Fruit fly (Drosophila melanogaster) whole organism, embryonic: Measurements from ENCODE around the gene Pino.

Experiments used
- Adf1 ChIP-seq: fragments of 200-800 bp; sonication (Bioruptor generic); IDR thresholded peaks from 2 replicates; pipeline ENCODE4 v1.3.6; 2022; ENCODE audit warnings: missing biosample characterization, missing genetic modification characterization
- Atf3 ChIP-seq: fragments of 200-800 bp; sonication (Bioruptor generic); optimal IDR thresholded peaks from 3 replicates; lab custom pipeline; 2016; ENCODE audit warnings: missing biosample characterization, missing genetic modification characterization
- BtbVII ChIP-seq: fragments of 200-800 bp; sonication (Bioruptor generic); optimal IDR thresholded peaks from 3 replicates; lab custom pipeline; 2017; ENCODE audit warnings: missing biosample characterization, mild to moderate bottlenecking, missing genetic modification characterization
- CG12236 ChIP-seq: fragments of 200-800 bp; sonication (Bioruptor generic); optimal IDR thresholded peaks from 2 replicates; lab custom pipeline; 2016; ENCODE audit warnings: missing biosample characterization, missing genetic modification characterization
- CG16863 ChIP-seq: fragments of 200-800 bp; sonication (Bioruptor generic); optimal IDR thresholded peaks from 3 replicates; lab custom pipeline; 2016; ENCODE audit warnings: missing biosample characterization, missing genetic modification characterization
- CG17328 ChIP-seq: fragments of 200-800 bp; sonication (Bioruptor generic); IDR thresholded peaks from 2 replicates; pipeline ENCODE4 v1.3.6; 2022; ENCODE audit warnings: missing biosample characterization, missing genetic modification characterization
- CG18599 ChIP-seq: fragments of 200-800 bp; sonication (Bioruptor generic); optimal IDR thresholded peaks from 3 replicates; lab custom pipeline; 2017; ENCODE audit warnings: missing biosample characterization, missing genetic modification characterization, mild to moderate bottlenecking, moderate library complexity, missing genetic modification reagents
- CG32532 ChIP-seq: fragments of 200-800 bp; sonication (Bioruptor generic); IDR thresholded peaks from 2 replicates; pipeline ENCODE4 v1.3.6; 2022; ENCODE audit warnings: missing biosample characterization, missing genetic modification characterization
- CG3281 ChIP-seq: fragments of 200-800 bp; sonication (Bioruptor generic); optimal IDR thresholded peaks from 3 replicates; lab custom pipeline; 2017; ENCODE audit warnings: missing biosample characterization, mild to moderate bottlenecking, missing genetic modification characterization
- CG4617 ChIP-seq: fragments of 200-800 bp; sonication (Bioruptor generic); optimal IDR thresholded peaks from 3 replicates; lab custom pipeline; 2016; ENCODE audit warnings: missing biosample characterization, missing genetic modification characterization, borderline replicate concordance
- CG5953 ChIP-seq: fragments of 200-800 bp; sonication (Bioruptor generic); IDR thresholded peaks from 2 replicates; pipeline ENCODE4 v1.3.6; 2022; ENCODE audit warnings: missing biosample characterization, missing genetic modification characterization
- CG6175 ChIP-seq: fragments of 200-800 bp; sonication (Bioruptor generic); IDR thresholded peaks from 3 replicates; pipeline ENCODE4 v1.3.6; 2022; ENCODE audit warnings: missing biosample characterization, missing genetic modification characterization
- CG6813 ChIP-seq: fragments of 200-800 bp; sonication (Bioruptor generic); optimal IDR thresholded peaks from 2 replicates; lab custom pipeline; 2017; ENCODE audit warnings: missing biosample characterization, missing genetic modification characterization, mild to moderate bottlenecking, moderate library complexity, missing genetic modification reagents
- CG7987 ChIP-seq: fragments of 200-800 bp; sonication (Bioruptor generic); optimal IDR thresholded peaks from 2 replicates; lab custom pipeline; 2018; ENCODE audit warnings: missing biosample characterization, mild to moderate bottlenecking, missing genetic modification characterization, moderate library complexity
- CG8359 ChIP-seq: fragments of 200-800 bp; sonication (Bioruptor generic); optimal IDR thresholded peaks from 2 replicates; lab custom pipeline; 2017; ENCODE audit warnings: missing biosample characterization, mild to moderate bottlenecking, missing genetic modification characterization, borderline replicate concordance
- CG8924 ChIP-seq: fragments of 200-800 bp; optimal IDR thresholded peaks from 3 replicates; lab custom pipeline; 2019; ENCODE audit warnings: missing biosample characterization, mild to moderate bottlenecking, missing genetic modification characterization, moderate library complexity
- CG9609 ChIP-seq: fragments of 200-800 bp; sonication (Bioruptor generic); optimal IDR thresholded peaks from 3 replicates; lab custom pipeline; 2016; ENCODE audit warnings: missing biosample characterization, missing genetic modification characterization
- CkIIα-i1 ChIP-seq: fragments of 200-800 bp; sonication (Bioruptor generic); IDR thresholded peaks from 2 replicates; pipeline ENCODE4 v1.3.6; 2022; ENCODE audit warnings: missing biosample characterization, missing genetic modification characterization
- Dll ChIP-seq: fragments of 200-800 bp; sonication (Bioruptor generic); IDR thresholded peaks from 4 replicates; pipeline ENCODE4 v1.3.6; 2022; ENCODE audit warnings: missing biosample characterization, missing genetic modification characterization; ENCODE audit not compliant: partially characterized antibody
- Eip74EF ChIP-seq, 2 experiments: fragments of 200-800 bp in 1 of 2; fragments of >200 bp in 1 of 2; sonication (Bioruptor generic) in 1 of 2; optimal IDR thresholded peaks; 2 replicates each; lab custom pipeline; 2017 to 2019; ENCODE audit warnings: missing biosample characterization in 2 of 2, missing genetic modification characterization in 2 of 2, mild to moderate bottlenecking in 1 of 2, moderate library complexity in 1 of 2
- Fer2 ChIP-seq: fragments of 200-800 bp; sonication (Bioruptor generic); optimal IDR thresholded peaks from 2 replicates; lab custom pipeline; 2018; ENCODE audit warnings: missing biosample characterization, mild to moderate bottlenecking, missing genetic modification characterization, moderate library complexity
- MBD-R2 ChIP-seq: fragments of 200-800 bp; sonication (Bioruptor generic); IDR thresholded peaks from 2 replicates; pipeline ENCODE4 v1.3.6; 2022; ENCODE audit warnings: missing biosample characterization, missing genetic modification characterization
- MESR4 ChIP-seq: fragments of 200-800 bp; sonication (Bioruptor generic); optimal IDR thresholded peaks from 2 replicates; lab custom pipeline; 2018; ENCODE audit warnings: missing biosample characterization, mild to moderate bottlenecking, missing genetic modification characterization, moderate library complexity
- Med ChIP-seq: fragments of 200-800 bp; sonication (Bioruptor generic); peaks from one replicate; lab custom pipeline; 2016; ENCODE audit warnings: missing biosample characterization, missing genetic modification characterization, mild to moderate bottlenecking, inconsistent platforms, moderate library complexity
- NFAT ChIP-seq: fragments of 200-800 bp; sonication (Bioruptor generic); IDR thresholded peaks from 2 replicates; pipeline ENCODE4 v1.3.6; 2022; ENCODE audit warnings: missing biosample characterization, missing genetic modification characterization
- NK7.1 ChIP-seq: fragments of 200-800 bp; sonication (Bioruptor generic); optimal IDR thresholded peaks from 3 replicates; lab custom pipeline; 2016; ENCODE audit warnings: missing biosample characterization, missing genetic modification characterization
- TFAM ChIP-seq: fragments of 200-800 bp; sonication (Bioruptor generic); optimal IDR thresholded peaks from 2 replicates; lab custom pipeline; 2017; ENCODE audit warnings: missing biosample characterization, missing genetic modification characterization, inconsistent platforms
- Trl ChIP-seq, 3 experiments: fragments of >200 bp in 2 of 3; fragments of 200-800 bp in 1 of 3; sonication (Bioruptor generic) in 1 of 3; optimal IDR thresholded peaks; 2 replicates in 1 of 3; 3 replicates in 2 of 3; lab custom pipeline; 2016 to 2017; ENCODE audit warnings: missing biosample characterization in 1 of 3, missing genetic modification characterization in 1 of 3
- abd-A ChIP-seq: fragments of 200-800 bp; sonication (Bioruptor generic); optimal IDR thresholded peaks from 3 replicates; lab custom pipeline; 2019; ENCODE audit warnings: missing biosample characterization, mild to moderate bottlenecking, missing genetic modification characterization, moderate library complexity
- ap ChIP-seq: fragments of 200-800 bp; sonication (Bioruptor generic); IDR thresholded peaks from 2 replicates; pipeline ENCODE4 v1.3.6; 2022; ENCODE audit warnings: missing biosample characterization, missing genetic modification characterization
- disco-r ChIP-seq: fragments of 200-800 bp; sonication (Bioruptor generic); optimal IDR thresholded peaks from 2 replicates; lab custom pipeline; 2016; ENCODE audit warnings: missing biosample characterization, missing genetic modification characterization
- fd64A ChIP-seq: fragments of 200-800 bp; sonication (Bioruptor generic); optimal IDR thresholded peaks from 3 replicates; lab custom pipeline; 2018; ENCODE audit warnings: missing biosample characterization, mild to moderate bottlenecking, missing genetic modification characterization
- jigr1 ChIP-seq: fragments of 200-800 bp; sonication (Bioruptor generic); IDR thresholded peaks from 3 replicates; pipeline ENCODE4 v1.3.6; 2022; ENCODE audit warnings: missing biosample characterization, missing genetic modification characterization
- lmd ChIP-seq: fragments of 200-800 bp; sonication (Bioruptor generic); IDR thresholded peaks from 2 replicates; pipeline ENCODE4 v1.3.6; 2022; ENCODE audit warnings: missing biosample characterization, missing genetic modification characterization
- maf-S ChIP-seq: fragments of 200-800 bp; sonication (Bioruptor generic); optimal IDR thresholded peaks from 2 replicates; lab custom pipeline; 2016; ENCODE audit warnings: missing biosample characterization, missing genetic modification characterization
- mld ChIP-seq: fragments of 200-800 bp; sonication (Bioruptor generic); IDR thresholded peaks from 3 replicates; pipeline ENCODE4 v1.3.6; 2022; ENCODE audit warnings: missing biosample characterization, missing genetic modification characterization; ENCODE audit not compliant: partially characterized antibody
- nerfin-2 ChIP-seq: fragments of 200-800 bp; sonication (Bioruptor generic); IDR thresholded peaks from 2 replicates; pipeline ENCODE4 v1.3.6; 2022; ENCODE audit warnings: missing biosample characterization, missing genetic modification characterization; ENCODE audit not compliant: partially characterized antibody
- otp ChIP-seq: fragments of 200-800 bp; sonication (Bioruptor generic); IDR thresholded peaks from 3 replicates; pipeline ENCODE4, ENCODE4 v1.3.6; 2022; ENCODE audit warnings: missing biosample characterization, missing genetic modification characterization
- pzg ChIP-seq: fragments of 200-800 bp; sonication (Bioruptor generic); optimal IDR thresholded peaks from 3 replicates; lab custom pipeline; 2018; ENCODE audit warnings: missing biosample characterization, mild to moderate bottlenecking, missing genetic modification characterization, moderate library complexity
- ranshi ChIP-seq: fragments of 200-800 bp; sonication (Bioruptor generic); IDR thresholded peaks from 2 replicates; pipeline ENCODE4 v1.3.6; 2022; ENCODE audit warnings: missing biosample characterization, missing genetic modification characterization
- run ChIP-seq: fragments of 200-800 bp; sonication (Bioruptor generic); optimal IDR thresholded peaks from 3 replicates; lab custom pipeline; 2018; ENCODE audit warnings: missing biosample characterization, mild to moderate bottlenecking, missing genetic modification characterization
- scrt ChIP-seq: fragments of 200-800 bp; sonication (Bioruptor generic); optimal IDR thresholded peaks from 2 replicates; lab custom pipeline; 2018; ENCODE audit warnings: missing biosample characterization, mild to moderate bottlenecking, missing genetic modification characterization, moderate library complexity
- sisA ChIP-seq: fragments of 200-800 bp; sonication (Bioruptor generic); IDR thresholded peaks from 2 replicates; pipeline ENCODE4 v1.3.6; 2022; ENCODE audit warnings: missing biosample characterization, missing genetic modification characterization
- slbo ChIP-seq: fragments of 200-800 bp; sonication (Bioruptor generic); IDR thresholded peaks from 2 replicates; pipeline ENCODE4 v1.3.6; 2022; ENCODE audit warnings: missing biosample characterization, missing genetic modification characterization
- tap ChIP-seq: fragments of 200-800 bp; optimal IDR thresholded peaks from 3 replicates; lab custom pipeline; 2019; ENCODE audit warnings: missing biosample characterization, mild to moderate bottlenecking, missing genetic modification characterization, moderate library complexity
- tin ChIP-seq: fragments of 200-800 bp; sonication (Bioruptor generic); optimal IDR thresholded peaks from 3 replicates; lab custom pipeline; 2016; ENCODE audit warnings: missing biosample characterization, missing genetic modification characterization
- tx ChIP-seq: fragments of 200-800 bp; sonication (Bioruptor generic); optimal IDR thresholded peaks from 2 replicates; lab custom pipeline; 2016; ENCODE audit warnings: missing biosample characterization, missing genetic modification characterization
- wek ChIP-seq: fragments of 200-800 bp; sonication (Bioruptor generic); optimal IDR thresholded peaks from 3 replicates; lab custom pipeline; 2018; ENCODE audit warnings: missing biosample characterization, mild to moderate bottlenecking, missing genetic modification characterization, moderate library complexity
- wor ChIP-seq: fragments of 200-800 bp; sonication (Bioruptor generic); IDR thresholded peaks from 2 replicates; pipeline ENCODE4 v1.3.6; 2022; ENCODE audit warnings: missing biosample characterization, missing genetic modification characterization
- zf30C ChIP-seq: fragments of 200-800 bp; sonication (Bioruptor generic); optimal IDR thresholded peaks from 3 replicates; lab custom pipeline; 2018; ENCODE audit warnings: missing biosample characterization, mild to moderate bottlenecking, missing genetic modification characterization

The Pino gene

dm6 chr2L:1094724-1095123, 34.0 kb downstream of the Pino start (continued):
- no peak for TF ChIP-seq tx (GFP tag; lab: Kevin White, UChicago)
- TF ChIP-seq CkIIα-i1 (GFP tag; lab: Robert Waterston, UW) = no peak
- TF ChIP-seq zf30C (GFP tag; lab: Kevin White, UChicago) = no peak
- peak in 1 of 2 experiments; percentile 4 for TF ChIP-seq Eip74EF (GFP tag; optimal IDR thresholded peaks at IDR 0.05; lab: Kevin White, UChicago)
- TF ChIP-seq CG32532 = no peak
- no peak for TF ChIP-seq Trl (optimal IDR thresholded peaks at IDR 0.05; lab: Kevin White, UChicago)
- no peak for TF ChIP-seq Trl (GFP tag; optimal IDR thresholded peaks at IDR 0.05; lab: Kevin White, UChicago)
- TF ChIP-seq Dll (GFP tag; lab: Robert Waterston, UW) = no peak
- TF ChIP-seq fd64A (GFP tag; lab: Kevin White, UChicago) = peak; percentile 54
- no peak for TF ChIP-seq Adf1 (GFP tag; lab: Robert Waterston, UW)
- TF ChIP-seq CG6813 (GFP tag; lab: Kevin White, UChicago) = peak; percentile 65
- peak; percentile 27 for TF ChIP-seq CG8924
- TF ChIP-seq Atf3 (GFP tag; lab: Kevin White, UChicago) = no peak
- TF ChIP-seq CG12236 = no peak
- TF ChIP-seq disco-r (GFP tag; lab: Kevin White, UChicago) = no peak
- TF ChIP-seq Fer2 (tag; lab: Kevin White, UChicago) = no peak
- no peak for TF ChIP-seq tin (GFP tag; lab: Kevin White, UChicago)
- TF ChIP-seq CG16863 (GFP tag; lab: Kevin White, UChicago) = no peak
- no peak for TF ChIP-seq BtbVII (GFP tag; lab: Kevin White, UChicago)
- peak; percentile 72; the same call in 2 of the 3 replicates for TF ChIP-seq otp (GFP tag; lab: Robert Waterston, UW)
- no peak for TF ChIP-seq maf-S
- TF ChIP-seq CG3281 (GFP tag; lab: Kevin White, UChicago) = peak; percentile 43
- no peak for TF ChIP-seq abd-A
- TF ChIP-seq nerfin-2 (GFP tag; lab: Robert Waterston, UW) = no peak
- no peak for TF ChIP-seq MESR4 (GFP tag; lab: Kevin White, UChicago)
- peak; percentile 6 for TF ChIP-seq scrt (GFP tag; lab: Kevin White, UChicago)
- peak; percentile 60; the same call in 1 of the 2 replicates for TF ChIP-seq CG5953 (GFP tag; lab: Robert Waterston, UW)
- no peak for TF ChIP-seq wor (GFP tag; lab: Robert Waterston, UW)
- TF ChIP-seq tap = peak; percentile 3
- no peak for TF ChIP-seq NK7.1 (GFP tag; lab: Kevin White, UChicago)

dm6 chr2L:1091675-1092074, 37.1 kb downstream of the Pino start:
- TF ChIP-seq CG4617 (GFP tag; lab: Kevin White, UChicago) (no peak), mld (GFP tag; lab: Robert Waterston, UW) (no peak), CG8359 (GFP tag; lab: Kevin White, UChicago) (no peak), sisA (GFP tag; lab: Robert Waterston, UW) (peak; percentile 32; the same call in 1 of the 2 replicates), CG9609 (GFP tag; lab: Kevin White, UChicago) (no peak), wek (GFP tag; lab: Kevin White, UChicago) (no peak), pzg (GFP tag; lab: Kevin White, UChicago) (no peak), CG17328 (GFP tag; lab: Robert Waterston, UW) (0 out of 2 replicates have a peak, but pooled peaks have one; percentile 13), jigr1 (GFP tag; lab: Robert Waterston, UW) (no peak), ranshi (GFP tag; lab: Robert Waterston, UW) (0 out of 2 replicates have a peak, but pooled peaks have one; percentile 17), CG6175 (GFP tag; lab: Robert Waterston, UW) (no peak), slbo (GFP tag; lab: Robert Waterston, UW) (peak; percentile 38), TFAM (GFP tag; lab: Kevin White, UChicago) (no peak), CG7987 (GFP tag; lab: Kevin White, UChicago) (no peak), ap (GFP tag; lab: Robert Waterston, UW) (0 out of 2 replicates have a peak, but pooled peaks have one; percentile 13), run (tag; lab: Kevin White, UChicago) (no peak), lmd (GFP tag; lab: Robert Waterston, UW) (0 out of 2 replicates have a peak, but pooled peaks have one; percentile 12), NFAT (GFP tag; lab: Robert Waterston, UW) (peak; percentile 28; the same call in 1 of the 2 replicates), MBD-R2 (0 out of 2 replicates have a peak, but pooled peaks have one; percentile 7), Med (GFP tag; lab: Kevin White, UChicago) (peak; percentile 70), CG18599 (GFP tag; lab: Kevin White, UChicago) (peak; percentile 28)
